Worm (Caenorhabditis elegans): ENCODE results near the gene rsp-2.

DNA sequence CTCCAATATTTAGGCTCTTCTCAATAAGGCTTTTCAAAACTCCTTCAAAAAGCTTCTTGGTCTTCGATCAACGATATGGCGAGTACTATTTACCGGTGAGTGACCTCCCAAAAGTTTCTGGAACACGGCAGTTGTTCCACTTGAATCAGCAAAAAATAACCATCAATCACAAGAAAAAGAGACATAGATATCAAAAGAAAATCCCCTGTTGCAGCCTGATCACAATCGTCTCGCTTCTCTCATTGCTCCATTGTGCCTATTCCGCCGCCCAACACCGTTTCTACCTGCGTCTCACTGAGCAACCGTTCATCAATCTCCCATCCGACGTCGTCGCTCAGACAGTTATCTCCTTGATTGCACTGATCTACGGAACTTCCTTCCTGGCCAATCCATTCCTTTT is 44.0 kb upstream of the rsp-2 start, which contains the start of gene emc-5:
- TF ChIP-seq ama-1 (optimal IDR thresholded peaks at IDR 0.05): no peak
- TF ChIP-seq sea-1 (GFP tag; conservative IDR thresholded peaks at IDR 0.05): no peak
- TF ChIP-seq tbx-11 (GFP tag; IDR thresholded peaks at IDR 0.05): no peak
- no peak for TF ChIP-seq flt-1 (GFP tag; IDR thresholded peaks at IDR 0.05)
- TF ChIP-seq ceh-13 (GFP tag; optimal IDR thresholded peaks at IDR 0.05): no peak
- TF ChIP-seq ets-7 (tag; optimal IDR thresholded peaks at IDR 0.05): no peak
- no peak for TF ChIP-seq aly-1 (tag; optimal IDR thresholded peaks at IDR 0.05)
